Fruit fly (Drosophila melanogaster) ovary, adult (tissue): ENCODE results near the gene orb2.

Experiments used
- CG17801 ChIP-seq: fragments of 200-800 bp; optimal IDR thresholded peaks from 2 replicates; lab custom pipeline; 2019; ENCODE audit warnings: missing biosample characterization, mild to moderate bottlenecking, missing genetic modification characterization, moderate library complexity; ENCODE audit not compliant: partially characterized antibody

Gene orb2

dm6 chr3L:8949823-8950222 is 4.4 kb downstream of the orb2 start:
- TF ChIP-seq CG17801 (GFP tag; lab: Kevin White, UChicago), result no peak

- TF ChIP-seq CG17801 (GFP tag; lab: Kevin White, UChicago), result no peak
Measured at dm6 chr3L:8947848-8948494, 6.3 kb downstream of the orb2 start.

- no peak for TF ChIP-seq CG17801 (GFP tag; lab: Kevin White, UChicago)
Measured at dm6 chr3L:8939654-8940053, 14.6 kb downstream of the orb2 start.

- TF ChIP-seq CG17801 (GFP tag; lab: Kevin White, UChicago), result peak; percentile 49
Measured at dm6 chr3L:8931916-8932315, 22.3 kb downstream of the orb2 start.

dm6 chr3L:8929527-8929926 is 24.7 kb downstream of the orb2 start:
- no peak for TF ChIP-seq CG17801 (GFP tag; lab: Kevin White, UChicago)

- TF ChIP-seq CG17801 (GFP tag; lab: Kevin White, UChicago), result no peak
Measured at dm6 chr3L:8925679-8926078, 28.6 kb downstream of the orb2 start.

dm6 chr3L:8924999-8925398 is 29.3 kb downstream of the orb2 start:
- TF ChIP-seq CG17801 (GFP tag; lab: Kevin White, UChicago), result no peak

- no peak for TF ChIP-seq CG17801 (GFP tag; lab: Kevin White, UChicago)
Measured at dm6 chr3L:8924417-8924913, 29.8 kb downstream of the orb2 start.

- TF ChIP-seq CG17801 (GFP tag; lab: Kevin White, UChicago), result no peak
Measured at dm6 chr3L:8920710-8921109, 33.6 kb downstream of the orb2 start.

dm6 chr3L:8919678-8920077 is 34.6 kb downstream of the orb2 start:
- no peak for TF ChIP-seq CG17801 (GFP tag; lab: Kevin White, UChicago)

dm6 chr3L:8913537-8914108 is 40.6 kb downstream of the orb2 start:
- TF ChIP-seq CG17801 (GFP tag; lab: Kevin White, UChicago), result peak; percentile 53

dm6 chr3L:8912332-8912731 is 41.9 kb downstream of the orb2 start, which contains the start of the genes Tsp66E and mfr:
Gene Tsp66E, plus strand, starts transcription at chr3L:8912499.
Gene mfr, minus strand, starts transcription at chr3L:8912671.
- TF ChIP-seq CG17801 (GFP tag; lab: Kevin White, UChicago), result peak; percentile 23

dm6 chr3L:8905100-8905499 is 49.2 kb downstream of the orb2 start, which contains the start of gene TrpA1:
Gene TrpA1, minus strand, starts transcription at chr3L:8905200.
- TF ChIP-seq CG17801 (GFP tag; lab: Kevin White, UChicago), result no peak

- no peak for TF ChIP-seq CG17801 (GFP tag; lab: Kevin White, UChicago)
Measured at dm6 chr3L:8891167-8891618, 63.1 kb downstream of the orb2 start, which contains the start of gene Mcm7. Gene Mcm7, plus strand, starts transcription at chr3L:8891596.

- no peak for TF ChIP-seq CG17801 (GFP tag; lab: Kevin White, UChicago)
Measured at dm6 chr3L:8888533-8888932, 65.7 kb downstream of the orb2 start, which contains the start of gene CG43169. Gene CG43169, minus strand, starts transcription at chr3L:8888633.
